Fruit fly (Drosophila melanogaster) whole organism, embryonic: ENCODE results near the gene tank.

Experiments used
- Ada2b ChIP-seq: fragments of 200-800 bp; sonication (Bioruptor generic); IDR thresholded peaks from 2 replicates; pipeline ENCODE4 v1.3.6; 2022; ENCODE audit warnings: missing biosample characterization, missing genetic modification characterization
- Atf3 ChIP-seq: fragments of 200-800 bp; sonication (Bioruptor generic); optimal IDR thresholded peaks from 3 replicates; lab custom pipeline; 2016; ENCODE audit warnings: missing biosample characterization, missing genetic modification characterization
- B-H1 ChIP-seq: fragments of 200-800 bp; sonication (Bioruptor generic); IDR thresholded peaks from 3 replicates; pipeline ENCODE4 v1.3.6; 2022; ENCODE audit warnings: missing biosample characterization, missing genetic modification characterization
- BEAF-32 ChIP-seq: fragments of 200-800 bp; sonication (Bioruptor generic); optimal IDR thresholded peaks from 3 replicates; lab custom pipeline; 2017; ENCODE audit warnings: missing biosample characterization, missing genetic modification characterization, mild to moderate bottlenecking, moderate library complexity, missing genetic modification reagents
- CG10462 ChIP-seq: fragments of 200-800 bp; sonication (Bioruptor generic); optimal IDR thresholded peaks from 2 replicates; lab custom pipeline; 2016; ENCODE audit warnings: missing biosample characterization, missing genetic modification characterization
- CG11085 ChIP-seq: fragments of 200-800 bp; sonication (Bioruptor generic); IDR thresholded peaks from 2 replicates; pipeline ENCODE4 v1.3.6; 2022; ENCODE audit warnings: missing biosample characterization, missing genetic modification characterization
- CG11456 ChIP-seq: fragments of 200-800 bp; sonication (Bioruptor generic); IDR thresholded peaks from 3 replicates; pipeline ENCODE4 v1.3.6; 2022; ENCODE audit warnings: missing biosample characterization, missing genetic modification characterization
- CG12942 ChIP-seq: fragments of 200-800 bp; sonication (Bioruptor generic); optimal IDR thresholded peaks from 3 replicates; lab custom pipeline; 2016; ENCODE audit warnings: missing biosample characterization, missing genetic modification characterization
- CG13123 ChIP-seq: fragments of 200-800 bp; sonication (Bioruptor generic); optimal IDR thresholded peaks from 2 replicates; lab custom pipeline; 2016; ENCODE audit warnings: missing biosample characterization, missing genetic modification characterization
- CG14860 ChIP-seq: fragments of 200-800 bp; sonication (Bioruptor generic); IDR thresholded peaks from 3 replicates; pipeline ENCODE4 v1.3.6; 2022; ENCODE audit warnings: missing biosample characterization, missing genetic modification characterization; ENCODE audit not compliant: partially characterized antibody
- CG17328 ChIP-seq: fragments of 200-800 bp; sonication (Bioruptor generic); IDR thresholded peaks from 2 replicates; pipeline ENCODE4 v1.3.6; 2022; ENCODE audit warnings: missing biosample characterization, missing genetic modification characterization
- CG2120 ChIP-seq: fragments of 200-800 bp; sonication (Bioruptor generic); optimal IDR thresholded peaks from 3 replicates; lab custom pipeline; 2016; ENCODE audit warnings: missing biosample characterization, missing genetic modification characterization
- CG2199 ChIP-seq: fragments of 200-800 bp; sonication (Bioruptor generic); IDR thresholded peaks from 3 replicates; pipeline ENCODE4 v1.3.6; 2022; ENCODE audit warnings: missing biosample characterization, missing genetic modification characterization
- CG7357 ChIP-seq: fragments of 200-800 bp; sonication (Bioruptor generic); IDR thresholded peaks from 3 replicates; pipeline ENCODE4 v1.3.6; 2022; ENCODE audit warnings: missing biosample characterization, missing genetic modification characterization
- CG8290 ChIP-seq, 3 experiments: fragments of 200-800 bp; sonication (Bioruptor generic); optimal IDR thresholded peaks; 2 replicates each; lab custom pipeline; 2016 to 2019; ENCODE audit warnings: missing biosample characterization in 3 of 3, missing genetic modification characterization in 3 of 3, mild to moderate bottlenecking in 2 of 3, moderate library complexity in 1 of 3
- CG9727 ChIP-seq: fragments of 200-800 bp; sonication (Bioruptor generic); optimal IDR thresholded peaks from 3 replicates; lab custom pipeline; 2017; ENCODE audit warnings: missing biosample characterization, mild to moderate bottlenecking, missing genetic modification characterization
- CG9876 ChIP-seq: fragments of 200-800 bp; sonication (Bioruptor generic); optimal IDR thresholded peaks from 2 replicates; lab custom pipeline; 2016; ENCODE audit warnings: missing biosample characterization, missing genetic modification characterization
- D ChIP-seq, 2 experiments: fragments of 200-800 bp in 1 of 2; fragments of >200 bp in 1 of 2; sonication (Bioruptor generic) in 1 of 2; optimal IDR thresholded peaks; 2 replicates in 1 of 2; 3 replicates in 1 of 2; lab custom pipeline; 2017; ENCODE audit warnings: mild to moderate bottlenecking in 1 of 2, missing biosample characterization in 1 of 2, missing genetic modification characterization in 1 of 2, missing genetic modification reagents in 1 of 2
- Doc3 ChIP-seq: fragments of 200-800 bp; sonication (Bioruptor generic); IDR thresholded peaks from 3 replicates; pipeline ENCODE4 v1.3.6; 2022; ENCODE audit warnings: missing biosample characterization, missing genetic modification characterization; ENCODE audit not compliant: partially characterized antibody
- Eip74EF ChIP-seq, 2 experiments: fragments of 200-800 bp in 1 of 2; fragments of >200 bp in 1 of 2; sonication (Bioruptor generic) in 1 of 2; optimal IDR thresholded peaks; 2 replicates each; lab custom pipeline; 2017 to 2019; ENCODE audit warnings: missing biosample characterization in 2 of 2, missing genetic modification characterization in 2 of 2, mild to moderate bottlenecking in 1 of 2, moderate library complexity in 1 of 2
- Hand ChIP-seq: fragments of 200-800 bp; sonication (Bioruptor generic); optimal IDR thresholded peaks from 2 replicates; lab custom pipeline; 2017; ENCODE audit warnings: mild to moderate bottlenecking, missing biosample characterization, missing genetic modification reagents, missing genetic modification characterization
- Myb ChIP-seq: fragments of 200-800 bp; sonication (Bioruptor generic); optimal IDR thresholded peaks from 2 replicates; lab custom pipeline; 2016; ENCODE audit warnings: missing biosample characterization, missing genetic modification characterization
- NC2β ChIP-seq: fragments of 200-800 bp; sonication (Bioruptor generic); optimal IDR thresholded peaks from 2 replicates; lab custom pipeline; 2016; ENCODE audit warnings: missing biosample characterization, missing genetic modification characterization
- Pdp1 ChIP-seq, 2 experiments: fragments of 200-800 bp; sonication (Bioruptor generic); optimal IDR thresholded peaks; 3 replicates each; lab custom pipeline; 2016; ENCODE audit warnings: missing biosample characterization in 2 of 2, missing genetic modification characterization in 2 of 2, mild to moderate bottlenecking in 1 of 2, moderate library complexity in 1 of 2
- Sox100B ChIP-seq: fragments of 200-800 bp; sonication (Bioruptor generic); optimal IDR thresholded peaks from 3 replicates; lab custom pipeline; 2018; ENCODE audit warnings: missing biosample characterization, mild to moderate bottlenecking, missing genetic modification characterization
- Vsx1 ChIP-seq: fragments of 200-800 bp; sonication (Bioruptor generic); optimal IDR thresholded peaks from 2 replicates; lab custom pipeline; 2017; ENCODE audit warnings: missing biosample characterization, mild to moderate bottlenecking, missing genetic modification characterization, missing genetic modification reagents
- Xbp1 ChIP-seq: fragments of 200-800 bp; sonication (Bioruptor generic); optimal IDR thresholded peaks from 3 replicates; lab custom pipeline; 2016; ENCODE audit warnings: missing biosample characterization, mild to moderate bottlenecking, missing genetic modification characterization
- ab ChIP-seq: fragments of 200-800 bp; sonication (Bioruptor generic); optimal IDR thresholded peaks from 2 replicates; lab custom pipeline; 2016; ENCODE audit warnings: missing biosample characterization, missing genetic modification characterization
- chinmo ChIP-seq: fragments of 200-800 bp; sonication (Bioruptor generic); IDR thresholded peaks from 4 replicates; pipeline ENCODE4 v1.3.6; 2022; ENCODE audit warnings: missing biosample characterization, missing genetic modification characterization; ENCODE audit not compliant: partially characterized antibody
- chm ChIP-seq: fragments of 200-800 bp; sonication (Bioruptor generic); IDR thresholded peaks from 2 replicates; pipeline ENCODE4 v1.3.6; 2022; ENCODE audit warnings: missing biosample characterization, missing genetic modification characterization
- dpn ChIP-seq, 2 experiments: fragments of 200-800 bp; sonication (Bioruptor generic); optimal IDR thresholded peaks; 3 replicates each; lab custom pipeline; 2016; ENCODE audit warnings: missing biosample characterization in 2 of 2, missing genetic modification characterization in 2 of 2
- ems ChIP-seq: fragments of 200-800 bp; sonication (Bioruptor generic); optimal IDR thresholded peaks from 3 replicates; lab custom pipeline; 2016; ENCODE audit warnings: missing biosample characterization, missing genetic modification characterization
- gsb-n ChIP-seq: fragments of 200-800 bp; sonication (Bioruptor generic); optimal IDR thresholded peaks from 3 replicates; lab custom pipeline; 2018; ENCODE audit warnings: missing biosample characterization, mild to moderate bottlenecking, missing genetic modification characterization
- hb ChIP-seq: fragments of 200-800 bp; sonication (Bioruptor generic); IDR thresholded peaks from 3 replicates; pipeline ENCODE4 v1.3.6; 2022; ENCODE audit warnings: missing biosample characterization, missing genetic modification characterization; ENCODE audit not compliant: partially characterized antibody
- her ChIP-seq: fragments of 200-800 bp; sonication (Bioruptor generic); optimal IDR thresholded peaks from 2 replicates; lab custom pipeline; 2016; ENCODE audit warnings: missing biosample characterization, missing genetic modification characterization
- hth ChIP-seq: fragments of >200 bp; optimal IDR thresholded peaks from 2 replicates; lab custom pipeline; 2017; ENCODE audit warnings: inconsistent platforms
- klu ChIP-seq: fragments of 200-800 bp; sonication (Bioruptor generic); IDR thresholded peaks from 2 replicates; pipeline ENCODE4 v1.3.6; 2022; ENCODE audit warnings: missing biosample characterization, missing genetic modification characterization
- lilli ChIP-seq: fragments of 200-800 bp; sonication (Bioruptor generic); optimal IDR thresholded peaks from 3 replicates; lab custom pipeline; 2016; ENCODE audit warnings: missing biosample characterization, missing genetic modification characterization
- mirr ChIP-seq: fragments of 200-800 bp; sonication (Bioruptor generic); optimal IDR thresholded peaks from 3 replicates; lab custom pipeline; 2018; ENCODE audit warnings: missing biosample characterization, mild to moderate bottlenecking, missing genetic modification characterization
- org-1 ChIP-seq: fragments of 200-800 bp; sonication (Bioruptor generic); optimal IDR thresholded peaks from 2 replicates; lab custom pipeline; 2017; ENCODE audit warnings: missing biosample characterization, missing genetic modification characterization
- peb ChIP-seq: fragments of 200-800 bp; sonication (Bioruptor generic); IDR thresholded peaks from 2 replicates; pipeline ENCODE4 v1.3.6; 2022; ENCODE audit warnings: missing biosample characterization, missing genetic modification characterization
- pfk ChIP-seq: fragments of 200-800 bp; sonication (Bioruptor generic); optimal IDR thresholded peaks from 2 replicates; lab custom pipeline; 2018; ENCODE audit warnings: missing biosample characterization, mild to moderate bottlenecking, missing genetic modification characterization, moderate library complexity
- pnt ChIP-seq: fragments of 200-800 bp; sonication (Bioruptor generic); optimal IDR thresholded peaks from 3 replicates; lab custom pipeline; 2016; ENCODE audit warnings: missing biosample characterization, missing genetic modification characterization
- ranshi ChIP-seq: fragments of 200-800 bp; sonication (Bioruptor generic); IDR thresholded peaks from 2 replicates; pipeline ENCODE4 v1.3.6; 2022; ENCODE audit warnings: missing biosample characterization, missing genetic modification characterization
- sr ChIP-seq: fragments of 200-800 bp; sonication (Bioruptor generic); IDR thresholded peaks from 3 replicates; pipeline ENCODE4 v1.3.6; 2022; ENCODE audit warnings: missing biosample characterization, missing genetic modification characterization
- trh ChIP-seq: fragments of 200-800 bp; sonication (Bioruptor generic); optimal IDR thresholded peaks from 2 replicates; lab custom pipeline; 2016; ENCODE audit warnings: missing biosample characterization, missing genetic modification characterization
- zen2 ChIP-seq: fragments of 200-800 bp; sonication (Bioruptor generic); IDR thresholded peaks from 3 replicates; pipeline ENCODE4 v1.3.6; 2022; ENCODE audit warnings: missing biosample characterization, missing genetic modification characterization; ENCODE audit not compliant: partially characterized antibody
- zf30C ChIP-seq: fragments of 200-800 bp; sonication (Bioruptor generic); optimal IDR thresholded peaks from 3 replicates; lab custom pipeline; 2018; ENCODE audit warnings: missing biosample characterization, mild to moderate bottlenecking, missing genetic modification characterization

Gene tank

dm6 chr2L:4810697-4811490 is 26.9 kb downstream of the tank start (continued):
- TF ChIP-seq CG2120 (GFP tag; lab: Kevin White, UChicago) (peak; percentile 82), CG9876 (no peak), mirr (GFP tag; lab: Kevin White, UChicago) (no peak), hth (lab: Kevin White, UChicago) (no peak), CG12942 (peak; percentile 40), peb (GFP tag; lab: Robert Waterston, UW) (no peak), pfk (GFP tag; lab: Kevin White, UChicago) (no peak), CG10462 (GFP tag; lab: Kevin White, UChicago) (peak; percentile 37), dpn (GFP tag; optimal IDR thresholded peaks at IDR 0.05; lab: Kevin White, UChicago) (peak; percentile 42 to 54), CG13123 (GFP tag; lab: Kevin White, UChicago) (no peak), chm (GFP tag; lab: Robert Waterston, UW) (no peak), Pdp1 (GFP tag; optimal IDR thresholded peaks at IDR 0.05; lab: Kevin White, UChicago) (peak; percentile 39 to 40), CG11456 (GFP tag; lab: Robert Waterston, UW) (0 out of 3 replicates have a peak, but pooled peaks have one; percentile 58), Eip74EF (GFP tag; optimal IDR thresholded peaks at IDR 0.05; lab: Kevin White, UChicago) (peak in 1 of 2 experiments; percentile 59), Vsx1 (GFP tag; lab: Kevin White, UChicago) (no peak), CG8290 (GFP tag; optimal IDR thresholded peaks at IDR 0.05; lab: Kevin White, UChicago) (peak; percentile 26), CG8290 (tag; optimal IDR thresholded peaks at IDR 0.05; lab: Kevin White, UChicago) (no peak), CG17328 (GFP tag; lab: Robert Waterston, UW) (peak; percentile 24; the same call in 1 of the 2 replicates), D (optimal IDR thresholded peaks at IDR 0.05; lab: Kevin White, UChicago) (no peak), D (GFP tag; optimal IDR thresholded peaks at IDR 0.05; lab: Kevin White, UChicago) (peak; percentile 59), trh (peak; percentile 17), ranshi (GFP tag; lab: Robert Waterston, UW) (peak; percentile 25; the same call in 1 of the 2 replicates), BEAF-32 (GFP tag; lab: Kevin White, UChicago) (no peak), Sox100B (GFP tag; lab: Kevin White, UChicago) (peak; percentile 84), CG11085 (GFP tag; lab: Robert Waterston, UW) (no peak), Myb (no peak), Doc3 (no peak; the same call in 2 of the 3 replicates), Atf3 (peak; percentile 13), CG7357 (GFP tag; lab: Robert Waterston, UW) (peak; percentile 42; the same call in 1 of the 3 replicates), Hand (GFP tag; lab: Kevin White, UChicago) (peak; percentile 52), hb (GFP tag; lab: Robert Waterston, UW) (no peak), ems (GFP tag; lab: Kevin White, UChicago) (no peak), CG14860 (GFP tag; lab: Robert Waterston, UW) (no peak), sr (GFP tag; lab: Robert Waterston, UW) (no peak), chinmo (GFP tag; lab: Robert Waterston, UW) (no peak), CG9727 (GFP tag; lab: Kevin White, UChicago) (peak; percentile 86), Ada2b (peak; percentile 42; the same call in 1 of the 2 replicates), her (GFP tag; lab: Kevin White, UChicago) (no peak), klu (GFP tag; lab: Robert Waterston, UW) (peak; percentile 68; the same call in 1 of the 2 replicates), org-1 (GFP tag; lab: Kevin White, UChicago) (peak; percentile 81), CG2199 (no peak), gsb-n (peak; percentile 16), zf30C (no peak), Xbp1 (GFP tag; lab: Kevin White, UChicago) (peak; percentile 62), NC2β (GFP tag; lab: Kevin White, UChicago) (no peak), ab (no peak), lilli (GFP tag; lab: Kevin White, UChicago) (peak; percentile 60), zen2 (GFP tag; lab: Robert Waterston, UW) (no peak), B-H1 (GFP tag; lab: Robert Waterston, UW) (no peak), pnt (GFP tag; lab: Kevin White, UChicago) (no peak)
